Fruit fly (Drosophila melanogaster): ENCODE data around the gene CG13116.
A peak's percentile ranks its signal among the peaks of the same experiment; 100 is the strongest.

The CG13116 gene

DNA sequence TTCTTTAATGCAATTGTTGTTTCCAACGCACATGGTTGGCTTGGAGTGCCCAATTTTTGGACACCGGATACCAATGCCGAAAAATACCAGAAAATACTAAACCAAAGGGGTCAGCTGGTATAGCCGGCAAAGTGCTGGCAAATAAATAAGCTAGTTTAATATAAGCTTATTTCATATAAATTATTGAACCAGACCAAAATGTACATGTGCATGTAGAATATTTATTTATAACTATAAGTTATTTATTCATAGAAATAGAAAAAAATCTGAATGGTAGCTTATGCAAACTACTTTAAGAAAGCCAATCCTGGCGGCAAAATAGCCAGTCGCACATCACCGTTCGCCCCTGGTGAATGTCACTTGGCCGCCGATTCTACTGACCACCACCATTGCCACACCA lies 29.3 kb upstream of the CG13116 start, which contains the start of gene pelo (continued):
- peak; percentile 74 for TF ChIP-seq Hmr (GFP tag; optimal IDR thresholded peaks at IDR 0.05)
- TF ChIP-seq CG17829 (tag; optimal IDR thresholded peaks at IDR 0.05): peak; percentile 71
- peak; percentile 55 for TF ChIP-seq CG14050 (GFP tag; IDR thresholded peaks at IDR 0.05)
- no peak for TF ChIP-seq eyg (GFP tag; optimal IDR thresholded peaks at IDR 0.05)
- TF ChIP-seq Six4 (GFP tag; optimal IDR thresholded peaks at IDR 0.05): no peak
- TF ChIP-seq ERR (GFP tag; optimal IDR thresholded peaks at IDR 0.05): no peak
- peak; percentile 10 for TF ChIP-seq CG12104 (GFP tag; optimal IDR thresholded peaks at IDR 0.05)
- no peak for TF ChIP-seq fru (optimal IDR thresholded peaks at IDR 0.05)
- no peak for TF ChIP-seq NK7.1 (GFP tag; optimal IDR thresholded peaks at IDR 0.05)
- no peak for TF ChIP-seq luna (GFP tag; optimal IDR thresholded peaks at IDR 0.05)
- TF ChIP-seq ham (GFP tag; IDR thresholded peaks at IDR 0.05): no peak
- TF ChIP-seq CG10431 (GFP tag; optimal IDR thresholded peaks at IDR 0.05): no peak
- peak; percentile 81 for TF ChIP-seq Med (GFP tag)
- no peak for TF ChIP-seq tna (GFP tag; IDR thresholded peaks at IDR 0.05; ENCODE audit: partially characterized antibody)
- no peak for TF ChIP-seq bowl (GFP tag; IDR thresholded peaks at IDR 0.05)
- peak; percentile 45 for TF ChIP-seq Deaf1 (tag; optimal IDR thresholded peaks at IDR 0.05)
- TF ChIP-seq CG8290 (GFP tag; optimal IDR thresholded peaks at IDR 0.05): peak; percentile 25
- TF ChIP-seq CG8290 (tag; optimal IDR thresholded peaks at IDR 0.05): no peak
- peak; percentile 51 for TF ChIP-seq cwo (GFP tag; optimal IDR thresholded peaks at IDR 0.05)
- no peak for TF ChIP-seq ftz-f1 (GFP tag; optimal IDR thresholded peaks at IDR 0.05)
- TF ChIP-seq mirr (GFP tag; optimal IDR thresholded peaks at IDR 0.05): no peak
- peak; percentile 57 for TF ChIP-seq CG4404 (GFP tag; IDR thresholded peaks at IDR 0.05)
- TF ChIP-seq grn (GFP tag; optimal IDR thresholded peaks at IDR 0.05): peak; percentile 4
- TF ChIP-seq Oaz (GFP tag; IDR thresholded peaks at IDR 0.05): no peak
- no peak for TF ChIP-seq CG8089 (GFP tag; optimal IDR thresholded peaks at IDR 0.05)
- TF ChIP-seq nmo (GFP tag; optimal IDR thresholded peaks at IDR 0.05): peak; percentile 77
- no peak for TF ChIP-seq sim (GFP tag; IDR thresholded peaks at IDR 0.05)
- no peak for TF ChIP-seq CG10462 (GFP tag; optimal IDR thresholded peaks at IDR 0.05)
- TF ChIP-seq sqz (GFP tag; optimal IDR thresholded peaks at IDR 0.05): no peak
- TF ChIP-seq NC2β (GFP tag; optimal IDR thresholded peaks at IDR 0.05): no peak
- peak; percentile 11 for TF ChIP-seq CG12769 (tag; optimal IDR thresholded peaks at IDR 0.05)
- TF ChIP-seq Dll (GFP tag; IDR thresholded peaks at IDR 0.05; ENCODE audit: partially characterized antibody): 0 out of 4 replicates have a peak, but pooled peaks have one; percentile 14
- TF ChIP-seq maf-S (GFP tag; optimal IDR thresholded peaks at IDR 0.05): no peak
- TF ChIP-seq CG2116 (GFP tag; optimal IDR thresholded peaks at IDR 0.05): peak; percentile 61
- TF ChIP-seq CG8281 (tag; optimal IDR thresholded peaks at IDR 0.05): peak; percentile 4
- peak; percentile 69 for TF ChIP-seq sens (GFP tag)
- TF ChIP-seq trem (tag; optimal IDR thresholded peaks at IDR 0.05): peak; percentile 68
- TF ChIP-seq Kr (GFP tag; optimal IDR thresholded peaks at IDR 0.05): peak; percentile 90
- no peak for TF ChIP-seq CG17912 (GFP tag; optimal IDR thresholded peaks at IDR 0.05)
- TF ChIP-seq jigr1 (GFP tag; IDR thresholded peaks at IDR 0.05): no peak
- peak; percentile 49 for TF ChIP-seq Blimp-1 (GFP tag; optimal IDR thresholded peaks at IDR 0.05)
- TF ChIP-seq hth (optimal IDR thresholded peaks at IDR 0.05): no peak
- peak; percentile 66 for TF ChIP-seq CG15696 (tag; optimal IDR thresholded peaks at IDR 0.05)
- TF ChIP-seq al (GFP tag; IDR thresholded peaks at IDR 0.05): peak; percentile 70
- no peak for TF ChIP-seq br (optimal IDR thresholded peaks at IDR 0.05)
- TF ChIP-seq CG9609 (GFP tag; optimal IDR thresholded peaks at IDR 0.05): no peak
- TF ChIP-seq CG3995 (GFP tag; optimal IDR thresholded peaks at IDR 0.05): peak; percentile 39
- no peak for TF ChIP-seq Opbp (GFP tag; IDR thresholded peaks at IDR 0.05; ENCODE audit: partially characterized antibody)
- TF ChIP-seq CG11560 (tag; IDR thresholded peaks at IDR 0.05): no peak
- peak; percentile 73 for TF ChIP-seq Vsx1 (GFP tag; optimal IDR thresholded peaks at IDR 0.05)
- TF ChIP-seq CG7372 (GFP tag; IDR thresholded peaks at IDR 0.05): peak; percentile 33; the same call in 1 of the 2 replicates
- TF ChIP-seq CG10543 (GFP tag; optimal IDR thresholded peaks at IDR 0.05): peak; percentile 78
- TF ChIP-seq Usf (GFP tag; optimal IDR thresholded peaks at IDR 0.05): peak; percentile 60
